Worm (Caenorhabditis elegans): Measurements from ENCODE around the gene C27D8.4.

ce11 chrIV:12744713-12745112 lies 40.8 kb downstream of the C27D8.4 start, which contains the start of gene C36H8.1:
- TF ChIP-seq tab-1 (GFP tag; IDR thresholded peaks at IDR 0.05) = no peak
- no peak for TF ChIP-seq ref-1 (GFP tag; conservative IDR thresholded peaks at IDR 0.05)
- TF ChIP-seq klf-2 (GFP tag; conservative IDR thresholded peaks at IDR 0.05) = no peak
- TF ChIP-seq ztf-29 (GFP tag; IDR thresholded peaks at IDR 0.05) = no peak
